Fruit fly (Drosophila melanogaster): ENCODE results near the gene Efr.

- TF ChIP-seq h (optimal IDR thresholded peaks at IDR 0.05) (no peak), ttk (optimal IDR thresholded peaks at IDR 0.05) (no peak), psq (optimal IDR thresholded peaks at IDR 0.05) (no peak), insv (optimal IDR thresholded peaks at IDR 0.05) (no peak), Myc (optimal IDR thresholded peaks at IDR 0.05) (no peak), Sin3A (optimal IDR thresholded peaks at IDR 0.05) (no peak)
Observed at dm6 chrX:6198554-6198953, 21.2 kb upstream of the Efr start, which contains the start of gene CG32751.

All from Kc167 (cell line).